Fruit fly (Drosophila melanogaster): ENCODE measurements around the gene ergic53.

dm6 chr3L:8580780-8581179 lies 46.0 kb downstream of the ergic53 start:
- no peak for TF ChIP-seq Hr51 (GFP tag; optimal IDR thresholded peaks at IDR 0.05)
- no peak for TF ChIP-seq CG8478 (optimal IDR thresholded peaks at IDR 0.05)
- no peak for TF ChIP-seq H2.0 (GFP tag; IDR thresholded peaks at IDR 0.05)
- TF ChIP-seq CG4730 (GFP tag; IDR thresholded peaks at IDR 0.05) = no peak
- no peak for TF ChIP-seq CG16815 (GFP tag; optimal IDR thresholded peaks at IDR 0.05)
- TF ChIP-seq NfI (GFP tag; optimal IDR thresholded peaks at IDR 0.05) = no peak
- no peak for TF ChIP-seq shn (GFP tag; optimal IDR thresholded peaks at IDR 0.05)
- no peak for TF ChIP-seq wek (GFP tag; optimal IDR thresholded peaks at IDR 0.05)
- no peak for TF ChIP-seq CG11696 (GFP tag; IDR thresholded peaks at IDR 0.05)
- TF ChIP-seq br (optimal IDR thresholded peaks at IDR 0.05) = no peak
- no peak for TF ChIP-seq ro (GFP tag; IDR thresholded peaks at IDR 0.05)
- no peak for TF ChIP-seq B-H1 (GFP tag; IDR thresholded peaks at IDR 0.05)
- TF ChIP-seq CG1647 (GFP tag; optimal IDR thresholded peaks at IDR 0.05) = no peak

Data from whole organism, embryonic.